Worm (Caenorhabditis elegans) whole organism, mixed stage, embryonic: Measurements from ENCODE around the gene F47B7.3.

Experiments used
- M03D4.4 ChIP-seq: sonication (generic microtip); optimal IDR thresholded peaks from 2 replicates; lab custom pipeline; 2017; ENCODE audit warnings: mild to moderate bottlenecking, missing genetic modification characterization, missing compliant biosample characterization
- blmp-1 ChIP-seq: fragments of 150-350 bp; optimal IDR thresholded peaks from 2 replicates; lab custom pipeline; 2014; ENCODE audit warnings: missing biosample characterization, missing genetic modification characterization
- ceh-39 ChIP-seq: fragments of 150-350 bp; optimal IDR thresholded peaks from 2 replicates; lab custom pipeline; 2014; ENCODE audit warnings: missing biosample characterization, missing genetic modification characterization
- ceh-43 ChIP-seq: fragments of 200-800 bp; sonication (Bioruptor generic); optimal IDR thresholded peaks from 2 replicates; lab custom pipeline; 2018; ENCODE audit warnings: mild to moderate bottlenecking, missing genetic modification characterization, moderate library complexity, missing compliant biosample characterization
- ceh-83 ChIP-seq: fragments of 200-800 bp; sonication (Bioruptor generic); optimal IDR thresholded peaks from 2 replicates; lab custom pipeline; 2018; ENCODE audit warnings: mild to moderate bottlenecking, missing genetic modification characterization, missing compliant biosample characterization
- ces-1 ChIP-seq: fragments of 150-350 bp; optimal IDR thresholded peaks from 2 replicates; lab custom pipeline; 2014; ENCODE audit warnings: missing biosample characterization, missing genetic modification reagents, missing genetic modification characterization
- cnd-1 ChIP-seq: fragments of 200-800 bp; sonication (Bioruptor generic); optimal IDR thresholded peaks from 2 replicates; lab custom pipeline; 2018; ENCODE audit warnings: mild to moderate bottlenecking, missing genetic modification characterization, missing compliant biosample characterization
- drap-1 ChIP-seq: fragments of 200-800 bp; sonication (Bioruptor generic); optimal IDR thresholded peaks from 3 replicates; lab custom pipeline; 2018; ENCODE audit warnings: mild to moderate bottlenecking, missing genetic modification characterization, missing compliant biosample characterization
- elt-1 ChIP-seq: sonication (generic microtip); optimal IDR thresholded peaks from 2 replicates; lab custom pipeline; 2017; ENCODE audit warnings: missing genetic modification characterization, mild to moderate bottlenecking, missing compliant biosample characterization, antibody characterized with exemption, moderate library complexity, borderline replicate concordance; ENCODE audit not compliant: insufficient read depth
- elt-3 ChIP-seq: fragments of 150-350 bp; optimal IDR thresholded peaks from 2 replicates; lab custom pipeline; 2014; ENCODE audit warnings: missing biosample characterization, missing genetic modification characterization
- flh-1 ChIP-seq: fragments of 200-800 bp; sonication (Bioruptor generic); optimal IDR thresholded peaks from 2 replicates; lab custom pipeline; 2018; ENCODE audit warnings: mild to moderate bottlenecking, missing genetic modification characterization, moderate library complexity, missing compliant biosample characterization
- ham-2 ChIP-seq: fragments of 200-800 bp; sonication (Bioruptor generic); optimal IDR thresholded peaks from 2 replicates; lab custom pipeline; 2018; ENCODE audit warnings: mild to moderate bottlenecking, missing genetic modification characterization, missing compliant biosample characterization
- hlh-1 ChIP-seq: fragments of 150-350 bp; optimal IDR thresholded peaks from 2 replicates; lab custom pipeline; 2014; ENCODE audit warnings: missing biosample characterization, missing genetic modification reagents, missing genetic modification characterization
- lin-13 ChIP-seq: fragments of 150-350 bp; optimal IDR thresholded peaks from 2 replicates; lab custom pipeline; 2014; ENCODE audit warnings: missing biosample characterization, missing genetic modification characterization
- lin-32 ChIP-seq: fragments of 200-800 bp; sonication (Bioruptor generic); optimal IDR thresholded peaks from 2 replicates; lab custom pipeline; 2018; ENCODE audit warnings: mild to moderate bottlenecking, missing genetic modification characterization, missing compliant biosample characterization
- lsy-2 ChIP-seq: fragments of 150-350 bp; optimal IDR thresholded peaks from 2 replicates; lab custom pipeline; 2014; ENCODE audit warnings: missing biosample characterization, missing genetic modification characterization
- mab-5 ChIP-seq: fragments of 150-350 bp; optimal IDR thresholded peaks from 2 replicates; lab custom pipeline; 2014; ENCODE audit warnings: missing biosample characterization, missing genetic modification characterization
- mep-1 ChIP-seq: fragments of 150-350 bp; optimal IDR thresholded peaks from 2 replicates; lab custom pipeline; 2017; ENCODE audit warnings: missing biosample characterization, missing genetic modification reagents, missing genetic modification characterization, inconsistent platforms
- nhr-12 ChIP-seq: fragments of 150-350 bp; optimal IDR thresholded peaks from 2 replicates; lab custom pipeline; 2014; ENCODE audit warnings: missing biosample characterization, missing genetic modification characterization
- nhr-2 ChIP-seq: fragments of 150-350 bp; optimal IDR thresholded peaks from 2 replicates; lab custom pipeline; 2014; ENCODE audit warnings: missing biosample characterization, missing genetic modification characterization
- nhr-28 ChIP-seq: fragments of 150-350 bp; optimal IDR thresholded peaks from 2 replicates; lab custom pipeline; 2014; ENCODE audit warnings: missing biosample characterization, missing genetic modification characterization
- nhr-76 ChIP-seq: sonication (generic microtip); optimal IDR thresholded peaks from 2 replicates; lab custom pipeline; 2017; ENCODE audit warnings: missing biosample characterization, missing genetic modification characterization
- pha-4 ChIP-seq: fragments of 150-350 bp; optimal IDR thresholded peaks from 2 replicates; lab custom pipeline; 2018; ENCODE audit warnings: missing biosample characterization, missing genetic modification reagents, missing genetic modification characterization
- sem-2 ChIP-seq: fragments of 200-800 bp; sonication (Bioruptor generic); optimal IDR thresholded peaks from 2 replicates; lab custom pipeline; 2018; ENCODE audit warnings: mild to moderate bottlenecking, missing genetic modification characterization, missing compliant biosample characterization
- snpc-4 ChIP-seq: fragments of 150-350 bp; optimal IDR thresholded peaks from 2 replicates; lab custom pipeline; 2014; ENCODE audit warnings: missing biosample characterization, missing genetic modification characterization
- sptf-1 ChIP-seq: sonication (generic microtip); optimal IDR thresholded peaks from 2 replicates; lab custom pipeline; 2017; ENCODE audit warnings: mild to moderate bottlenecking, missing genetic modification characterization, moderate library complexity, missing compliant biosample characterization
- tbx-8 ChIP-seq: fragments of 200-800 bp; sonication (Bioruptor generic); optimal IDR thresholded peaks from 2 replicates; lab custom pipeline; 2018; ENCODE audit warnings: mild to moderate bottlenecking, missing genetic modification characterization, moderate library complexity, missing compliant biosample characterization
- unc-120 ChIP-seq: sonication (generic microtip); optimal IDR thresholded peaks from 2 replicates; lab custom pipeline; 2017; ENCODE audit warnings: missing genetic modification characterization, missing compliant biosample characterization; ENCODE audit not compliant: poor library complexity, severe bottlenecking
- unc-62 ChIP-seq: fragments of 150-350 bp; optimal IDR thresholded peaks from 2 replicates; lab custom pipeline; 2014; ENCODE audit warnings: missing biosample characterization, missing genetic modification reagents, missing genetic modification characterization
- zip-8 ChIP-seq: fragments of 150-350 bp; optimal IDR thresholded peaks from 2 replicates; lab custom pipeline; 2014; ENCODE audit warnings: missing biosample characterization, missing genetic modification characterization
- ztf-11 ChIP-seq: fragments of 150-350 bp; optimal IDR thresholded peaks from 2 replicates; lab custom pipeline; 2014; ENCODE audit warnings: missing biosample characterization, missing genetic modification characterization

F47B7.3 gene

ce11 chrX:3755753-3756152 is 8.4 kb downstream of the F47B7.3 start:
- TF ChIP-seq M03D4.4 (tag; lab: Kevin White, UChicago) (no peak), ceh-83 (GFP tag; lab: Kevin White, UChicago) (no peak), ceh-43 (no peak), cnd-1 (tag; lab: Kevin White, UChicago) (no peak), flh-1 (GFP tag; lab: Kevin White, UChicago) (no peak), pha-4 (tag; lab: Kevin White, UChicago) (no peak), ces-1 (no peak), lin-13 (tag; lab: Kevin White, UChicago) (no peak), drap-1 (GFP tag; lab: Kevin White, UChicago) (no peak)

- TF ChIP-seq nhr-28 (tag; lab: Kevin White, UChicago), result no peak
Measured at ce11 chrX:3752443-3752842, 11.8 kb downstream of the F47B7.3 start.

- no peak for TF ChIP-seq ceh-43
- TF ChIP-seq nhr-2 (tag; lab: Kevin White, UChicago), result no peak
Measured at ce11 chrX:3751370-3751769, 12.8 kb downstream of the F47B7.3 start.

DNA sequence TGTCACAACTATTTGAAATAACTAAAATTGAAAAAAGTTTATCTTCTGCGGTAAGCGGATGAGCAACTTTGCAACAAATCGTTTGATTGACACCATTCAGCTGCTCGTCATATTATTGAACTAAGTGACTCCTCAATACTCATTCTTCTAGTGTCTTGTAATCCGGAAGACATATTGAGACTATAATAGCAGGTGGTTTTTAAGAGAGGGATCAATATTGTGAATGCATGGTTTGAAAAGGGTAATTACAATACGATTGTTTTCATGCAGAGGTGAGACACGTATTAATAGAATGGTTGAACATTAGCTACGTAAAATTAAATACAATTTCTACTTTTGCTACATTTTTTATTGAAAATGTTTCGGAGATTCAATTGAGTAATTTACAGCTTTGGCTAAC is 21.0 kb downstream of the F47B7.3 start:
- TF ChIP-seq sptf-1 (tag; lab: Kevin White, UChicago) (no peak), sem-2 (GFP tag; lab: Kevin White, UChicago) (no peak), elt-1 (tag; lab: Kevin White, UChicago) (no peak), nhr-2 (tag; lab: Kevin White, UChicago) (no peak), elt-3 (tag; lab: Kevin White, UChicago) (no peak), ces-1 (no peak), ztf-11 (no peak), ceh-39 (no peak), ceh-43 (no peak), mab-5 (tag; lab: Kevin White, UChicago) (no peak), drap-1 (GFP tag; lab: Kevin White, UChicago) (no peak)

DNA sequence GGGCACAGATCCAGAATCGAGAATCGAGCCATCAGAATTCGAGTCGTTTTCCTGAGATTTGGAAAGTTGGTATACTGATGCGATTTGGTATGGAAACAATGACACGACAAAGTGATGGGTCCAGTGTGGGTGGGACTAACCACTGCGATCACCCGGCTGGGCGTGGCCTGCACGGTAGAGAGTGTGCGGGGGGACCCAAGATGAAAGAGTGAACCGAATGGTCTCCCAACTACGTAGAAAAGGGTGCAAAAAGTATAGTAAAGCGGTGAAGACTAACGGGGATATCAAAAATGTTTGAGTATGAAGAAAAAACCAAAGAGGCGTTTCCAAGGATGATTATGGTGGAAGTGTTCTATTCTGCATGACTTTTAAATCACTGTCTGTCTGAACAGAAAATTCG is 22.0 kb downstream of the F47B7.3 start, which contains the start of gene fkh-2:
fkh-2 (minus strand) TSS at position 101 of the 400 bp plus-strand sequence.
- TF ChIP-seq mep-1, result no peak
- no peak for TF ChIP-seq unc-120 (tag; lab: Kevin White, UChicago)
- no peak for TF ChIP-seq hlh-1 (tag; lab: Kevin White, UChicago)
- TF ChIP-seq M03D4.4 (tag; lab: Kevin White, UChicago), result no peak
- no peak for TF ChIP-seq zip-8 (tag; lab: Kevin White, UChicago)
- TF ChIP-seq sem-2 (GFP tag; lab: Kevin White, UChicago), result no peak
- no peak for TF ChIP-seq nhr-76
- no peak for TF ChIP-seq ztf-11
- TF ChIP-seq ces-1, result no peak
- TF ChIP-seq ceh-83 (GFP tag; lab: Kevin White, UChicago), result no peak
- TF ChIP-seq nhr-12 (tag; lab: Kevin White, UChicago), result no peak
- TF ChIP-seq snpc-4, result no peak
- TF ChIP-seq ceh-43, result no peak
- no peak for TF ChIP-seq ham-2
- no peak for TF ChIP-seq tbx-8 (GFP tag; lab: Kevin White, UChicago)

DNA sequence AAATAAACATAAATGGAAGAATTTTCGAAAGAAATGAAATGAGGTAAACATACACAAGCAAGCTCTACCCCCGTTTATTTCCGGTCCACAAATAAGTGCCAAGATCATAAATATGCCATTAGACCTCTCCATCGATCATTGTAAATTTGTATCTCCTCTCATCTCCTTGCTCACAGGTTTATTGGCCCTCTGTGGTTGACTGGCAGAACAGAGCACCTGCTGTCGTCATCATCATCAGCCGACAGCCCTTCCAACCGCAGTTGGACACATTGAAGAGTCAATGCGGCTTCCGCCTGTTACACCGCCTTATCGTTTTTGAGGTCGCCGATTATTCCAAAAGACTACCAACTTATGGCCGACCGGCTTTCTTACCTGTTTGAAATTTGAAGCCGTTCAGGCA is 25.6 kb downstream of the F47B7.3 start:
- TF ChIP-seq lin-13 (tag; lab: Kevin White, UChicago) (no peak), hlh-1 (tag; lab: Kevin White, UChicago) (peak; percentile 88), blmp-1 (tag; lab: Kevin White, UChicago) (no peak), zip-8 (tag; lab: Kevin White, UChicago) (no peak), mab-5 (tag; lab: Kevin White, UChicago) (no peak), ceh-83 (GFP tag; lab: Kevin White, UChicago) (no peak), tbx-8 (GFP tag; lab: Kevin White, UChicago) (no peak), unc-120 (tag; lab: Kevin White, UChicago) (no peak), M03D4.4 (tag; lab: Kevin White, UChicago) (no peak), nhr-76 (no peak), lin-32 (GFP tag; lab: Kevin White, UChicago) (no peak), ceh-43 (no peak), nhr-28 (tag; lab: Kevin White, UChicago) (no peak), nhr-2 (tag; lab: Kevin White, UChicago) (peak; percentile 66), lsy-2 (tag; lab: Kevin White, UChicago) (no peak), unc-62 (GFP tag; lab: Kevin White, UChicago) (peak; percentile 85)
- TF ChIP-seq, all 35 proteins: peak for 3
